Worm (Caenorhabditis elegans) whole organism, late embryonic: ENCODE data around the gene scav-4.

Experiments
- ama-1 ChIP-seq: fragments of 150-350 bp; optimal IDR thresholded peaks from 2 replicates; lab custom pipeline; 2014
- che-1 ChIP-seq: sonication (generic microtip); optimal IDR thresholded peaks from 2 replicates; lab custom pipeline; 2016; ENCODE audit warnings: mild to moderate bottlenecking, missing genetic modification characterization, missing compliant biosample characterization
- ets-4 ChIP-seq: sonication (generic microtip); optimal IDR thresholded peaks from 2 replicates; lab custom pipeline; 2016; ENCODE audit warnings: missing genetic modification characterization, missing compliant biosample characterization
- lin-11 ChIP-seq: fragments of 200-800 bp; sonication (Bioruptor generic); optimal IDR thresholded peaks from 2 replicates; lab custom pipeline; 2018; ENCODE audit warnings: mild to moderate bottlenecking, missing genetic modification characterization, missing compliant biosample characterization
- tbx-2 ChIP-seq: sonication (generic microtip); optimal IDR thresholded peaks from 2 replicates; lab custom pipeline; 2016; ENCODE audit warnings: missing genetic modification characterization, missing compliant biosample characterization

- no peak for TF ChIP-seq tbx-2 (tag; lab: Kevin White, UChicago)
- no peak for TF ChIP-seq ets-4 (tag; lab: Kevin White, UChicago)
- TF ChIP-seq lin-11: no peak
- no peak for TF ChIP-seq ama-1 (lab: Kevin White, UChicago)
- no peak for TF ChIP-seq che-1
These were observed 5.5 kb downstream of the scav-4 start, which contains the start of gene mff-1 for ce11 chrX:12987119-12987518.
